Worm (Caenorhabditis elegans) whole organism, L3 larva: ENCODE data around the gene fbxb-88.

Source experiments
- R02D3.7 ChIP-seq: fragments of 150-350 bp; optimal IDR thresholded peaks from 2 replicates; lab custom pipeline; 2014; ENCODE audit warnings: missing biosample characterization, missing genetic modification characterization
- ZK546.5 ChIP-seq: sonication (generic microtip); optimal IDR thresholded peaks from 2 replicates; lab custom pipeline; 2017; ENCODE audit warnings: missing biosample characterization, missing genetic modification characterization
- aly-2 ChIP-seq: fragments of 150-350 bp; optimal IDR thresholded peaks from 2 replicates; lab custom pipeline; 2014; ENCODE audit warnings: missing biosample characterization, missing genetic modification characterization
- ceh-16 ChIP-seq: sonication (generic microtip); optimal IDR thresholded peaks from 2 replicates; lab custom pipeline; 2017; ENCODE audit warnings: missing biosample characterization, missing genetic modification characterization
- ceh-28 ChIP-seq: fragments of 150-350 bp; optimal IDR thresholded peaks from 2 replicates; lab custom pipeline; 2014; ENCODE audit warnings: missing biosample characterization, missing genetic modification reagents, missing genetic modification characterization
- ceh-82 ChIP-seq: fragments of 150-350 bp; optimal IDR thresholded peaks from 2 replicates; lab custom pipeline; 2014; ENCODE audit warnings: missing biosample characterization, missing genetic modification characterization
- ceh-9 ChIP-seq: sonication (generic microtip); optimal IDR thresholded peaks from 2 replicates; lab custom pipeline; 2018; ENCODE audit warnings: missing biosample characterization, missing genetic modification characterization
- daf-12 ChIP-seq: fragments of 150-350 bp; optimal IDR thresholded peaks from 2 replicates; lab custom pipeline; 2014; ENCODE audit warnings: missing biosample characterization, missing genetic modification reagents, missing genetic modification characterization
- egl-5 ChIP-seq: fragments of 150-350 bp; optimal IDR thresholded peaks from 2 replicates; lab custom pipeline; 2017; ENCODE audit warnings: missing biosample characterization, missing genetic modification reagents, missing genetic modification characterization, inconsistent platforms
- elt-2 ChIP-seq: sonication (generic microtip); optimal IDR thresholded peaks from 2 replicates; lab custom pipeline; 2016; ENCODE audit warnings: missing genetic modification reagents, mild to moderate bottlenecking, missing genetic modification characterization, missing compliant biosample characterization
- elt-3 ChIP-seq, 3 experiments: fragments of 150-350 bp in 1 of 3; sonication (generic microtip) in 2 of 3; optimal IDR thresholded peaks; 2 replicates in 2 of 3; 4 replicates in 1 of 3; lab custom pipeline; 2014 to 2017; ENCODE audit warnings: missing biosample characterization in 3 of 3, missing genetic modification characterization in 3 of 3
- eor-1 ChIP-seq, 2 experiments: fragments of 150-350 bp; optimal IDR thresholded peaks; 2 replicates each; lab custom pipeline; 2014 to 2018; ENCODE audit warnings: missing biosample characterization in 2 of 2, missing genetic modification characterization in 2 of 2
- fkh-10 ChIP-seq: sonication (generic microtip); optimal IDR thresholded peaks from 2 replicates; lab custom pipeline; 2017; ENCODE audit warnings: missing biosample characterization, missing genetic modification reagents, missing genetic modification characterization
- fkh-2 ChIP-seq: fragments of 150-350 bp; optimal IDR thresholded peaks from 2 replicates; lab custom pipeline; 2014; ENCODE audit warnings: missing biosample characterization, missing genetic modification reagents, missing genetic modification characterization
- hmg-11 ChIP-seq: sonication (generic microtip); optimal IDR thresholded peaks from 2 replicates; lab custom pipeline; 2016; ENCODE audit warnings: missing genetic modification characterization, missing compliant biosample characterization
- jun-1 ChIP-seq: fragments of 150-350 bp; optimal IDR thresholded peaks from 2 replicates; lab custom pipeline; 2014; ENCODE audit warnings: missing biosample characterization, missing genetic modification reagents, missing genetic modification characterization
- lin-39 ChIP-seq: fragments of 150-350 bp; optimal IDR thresholded peaks from 2 replicates; lab custom pipeline; 2018; ENCODE audit warnings: missing biosample characterization, missing genetic modification reagents, missing genetic modification characterization
- lsy-12 ChIP-seq: sonication (generic microtip); optimal IDR thresholded peaks from 2 replicates; lab custom pipeline; 2016; ENCODE audit warnings: mild to moderate bottlenecking, missing genetic modification characterization, missing compliant biosample characterization
- mml-1 ChIP-seq: fragments of 150-350 bp; sonication (generic microtip); optimal IDR thresholded peaks from 3 replicates; lab custom pipeline; 2014; ENCODE audit warnings: missing biosample characterization, missing genetic modification characterization
- nhr-11 ChIP-seq: fragments of 150-350 bp; optimal IDR thresholded peaks from 2 replicates; lab custom pipeline; 2014; ENCODE audit warnings: missing biosample characterization, missing genetic modification characterization
- nhr-12 ChIP-seq: fragments of 150-350 bp; optimal IDR thresholded peaks from 2 replicates; lab custom pipeline; 2014; ENCODE audit warnings: missing biosample characterization, missing genetic modification characterization
- nhr-23 ChIP-seq: fragments of 150-350 bp; optimal IDR thresholded peaks from 2 replicates; lab custom pipeline; 2014; ENCODE audit warnings: missing biosample characterization, missing genetic modification reagents, missing genetic modification characterization
- nhr-237 ChIP-seq: fragments of 150-350 bp; optimal IDR thresholded peaks from 2 replicates; lab custom pipeline; 2014; ENCODE audit warnings: missing biosample characterization, missing genetic modification characterization
- nhr-25 ChIP-seq: sonication (generic microtip); optimal IDR thresholded peaks from 2 replicates; lab custom pipeline; 2017; ENCODE audit warnings: missing biosample characterization, missing genetic modification characterization
- nhr-28 ChIP-seq: fragments of 150-350 bp; optimal IDR thresholded peaks from 2 replicates; lab custom pipeline; 2014; ENCODE audit warnings: missing biosample characterization, missing genetic modification characterization
- nhr-43 ChIP-seq: sonication (generic microtip); optimal IDR thresholded peaks from 2 replicates; lab custom pipeline; 2016; ENCODE audit warnings: mild to moderate bottlenecking, missing genetic modification characterization, missing compliant biosample characterization; ENCODE audit not compliant: poor library complexity, severe bottlenecking
- nhr-67 ChIP-seq: fragments of 150-350 bp; optimal IDR thresholded peaks from 2 replicates; lab custom pipeline; 2014; ENCODE audit warnings: missing biosample characterization, missing genetic modification characterization
- nhr-76 ChIP-seq: fragments of 150-350 bp; sonication (generic microtip); optimal IDR thresholded peaks from 5 replicates; lab custom pipeline; 2014; ENCODE audit warnings: missing biosample characterization, missing genetic modification characterization
- nhr-77 ChIP-seq: fragments of 150-350 bp; optimal IDR thresholded peaks from 2 replicates; lab custom pipeline; 2014; ENCODE audit warnings: missing biosample characterization, missing genetic modification characterization
- pha-4 ChIP-seq: fragments of 150-350 bp; optimal IDR thresholded peaks from 2 replicates; lab custom pipeline; 2014; ENCODE audit warnings: missing biosample characterization, missing genetic modification reagents, missing genetic modification characterization
- sea-2 ChIP-seq: fragments of 150-350 bp; sonication (generic microtip); optimal IDR thresholded peaks from 4 replicates; lab custom pipeline; 2014; ENCODE audit warnings: missing biosample characterization, missing genetic modification reagents, missing genetic modification characterization
- snpc-4 ChIP-seq: fragments of 150-350 bp; optimal IDR thresholded peaks from 2 replicates; lab custom pipeline; 2014; ENCODE audit warnings: missing biosample characterization, missing genetic modification characterization
- tbx-2 ChIP-seq: sonication (generic microtip); optimal IDR thresholded peaks from 2 replicates; lab custom pipeline; 2016; ENCODE audit warnings: mild to moderate bottlenecking, missing genetic modification characterization, missing compliant biosample characterization
- unc-39 ChIP-seq: sonication (generic microtip); optimal IDR thresholded peaks from 4 replicates; lab custom pipeline; 2017; ENCODE audit warnings: missing biosample characterization, missing genetic modification characterization
- zag-1 ChIP-seq: fragments of 150-350 bp; optimal IDR thresholded peaks from 2 replicates; lab custom pipeline; 2014; ENCODE audit warnings: missing biosample characterization, missing genetic modification characterization
- ztf-11 ChIP-seq: fragments of 150-350 bp; optimal IDR thresholded peaks from 2 replicates; lab custom pipeline; 2014; ENCODE audit warnings: missing biosample characterization, missing genetic modification characterization
- ztf-4 ChIP-seq: fragments of 150-350 bp; optimal IDR thresholded peaks from 2 replicates; lab custom pipeline; 2014; ENCODE audit warnings: missing biosample characterization, missing genetic modification characterization

fbxb-88 gene

ce11 chrII:4822610-4823009 is 5.1 kb downstream of the fbxb-88 start:
- TF ChIP-seq ceh-28 (tag; lab: Kevin White, UChicago): no peak
- no peak for TF ChIP-seq ceh-82 (tag; lab: Kevin White, UChicago)
- no peak for TF ChIP-seq nhr-11
- no peak for TF ChIP-seq pha-4 (tag; lab: Kevin White, UChicago)
- no peak for TF ChIP-seq nhr-237 (tag; lab: Kevin White, UChicago)
- no peak for TF ChIP-seq zag-1 (tag; lab: Kevin White, UChicago)
- no peak for TF ChIP-seq jun-1
- TF ChIP-seq egl-5: no peak
- TF ChIP-seq mml-1 (tag; lab: Kevin White, UChicago): no peak
- TF ChIP-seq nhr-23 (tag; lab: Kevin White, UChicago): no peak
- no peak for TF ChIP-seq snpc-4 (tag; lab: Kevin White, UChicago)
- no peak for TF ChIP-seq nhr-28
- TF ChIP-seq elt-2 (tag; lab: Kevin White, UChicago): no peak
- no peak for TF ChIP-seq R02D3.7
- TF ChIP-seq lsy-12 (tag; lab: Kevin White, UChicago): no peak
- no peak for TF ChIP-seq eor-1 (tag; optimal IDR thresholded peaks at IDR 0.05; lab: Kevin White, UChicago)

- TF ChIP-seq nhr-43 (tag; lab: Kevin White, UChicago) (peak; percentile 16), pha-4 (tag; lab: Kevin White, UChicago) (no peak), snpc-4 (tag; lab: Kevin White, UChicago) (no peak), nhr-23 (tag; lab: Kevin White, UChicago) (peak; percentile 66), ceh-82 (tag; lab: Kevin White, UChicago) (no peak), ceh-28 (tag; lab: Kevin White, UChicago) (no peak), unc-39 (no peak), nhr-25 (peak; percentile 43), elt-3 (tag; optimal IDR thresholded peaks at IDR 0.05; lab: Kevin White, UChicago) (peak in 1 of 3 experiments; percentile 10)
- TF ChIP-seq, all 47 proteins: peak for 4
These were observed 5.9 kb downstream of the fbxb-88 start, which contains the start of gene lact-5 for ce11 chrII:4821739-4822138. Gene lact-5, minus strand, starts transcription at chrII:4821739.

- TF ChIP-seq tbx-2 (tag; lab: Kevin White, UChicago) (no peak), nhr-67 (tag; lab: Kevin White, UChicago) (no peak), ztf-4 (tag; lab: Kevin White, UChicago) (no peak), zag-1 (tag; lab: Kevin White, UChicago) (no peak), daf-12 (tag; lab: Kevin White, UChicago) (no peak), elt-2 (tag; lab: Kevin White, UChicago) (no peak), R02D3.7 (no peak), ZK546.5 (tag; lab: Kevin White, UChicago) (no peak), nhr-12 (tag; lab: Kevin White, UChicago) (no peak), ceh-16 (tag; lab: Kevin White, UChicago) (no peak), hmg-11 (no peak), ceh-9 (no peak), nhr-76 (tag; lab: Kevin White, UChicago) (no peak), jun-1 (no peak), egl-5 (no peak), aly-2 (tag; lab: Kevin White, UChicago) (no peak)
- TF ChIP-seq, all 47 proteins: peak for 0
These were observed 8.9 kb downstream of the fbxb-88 start for ce11 chrII:4818780-4819179.

DNA sequence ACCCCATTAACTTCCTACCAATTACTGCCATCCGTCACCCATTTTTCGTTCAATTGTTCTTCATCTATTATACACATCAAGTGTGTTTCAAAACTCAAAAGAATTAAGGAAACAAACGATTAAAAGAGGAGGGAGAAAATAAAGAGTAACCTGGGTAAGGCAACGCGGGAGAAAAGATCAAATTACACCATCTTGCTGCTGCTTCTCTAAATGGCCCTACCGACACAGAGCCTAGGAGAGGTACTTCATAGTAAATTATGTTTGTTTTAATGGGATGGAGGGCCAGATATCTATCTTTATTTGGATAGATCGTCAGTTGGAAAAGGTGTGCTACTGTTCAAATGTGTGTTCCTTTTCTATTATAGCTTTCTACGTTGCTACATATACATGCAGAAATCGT is 12.3 kb downstream of the fbxb-88 start:
- TF ChIP-seq zag-1 (tag; lab: Kevin White, UChicago) (no peak), fkh-2 (tag; lab: Kevin White, UChicago) (no peak)

ce11 chrII:4811986-4812385 is 15.7 kb downstream of the fbxb-88 start, which contains the start of gene rig-6:
Gene rig-6, minus strand, starts transcription at chrII:4812086.
- TF ChIP-seq nhr-23 (tag; lab: Kevin White, UChicago) (no peak), elt-3 (tag; optimal IDR thresholded peaks at IDR 0.05; lab: Kevin White, UChicago) (no peak), pha-4 (tag; lab: Kevin White, UChicago) (no peak), R02D3.7 (no peak), sea-2 (GFP tag; lab: Kevin White, UChicago) (no peak), zag-1 (tag; lab: Kevin White, UChicago) (no peak), snpc-4 (tag; lab: Kevin White, UChicago) (no peak), ztf-11 (tag; lab: Kevin White, UChicago) (no peak), eor-1 (tag; optimal IDR thresholded peaks at IDR 0.05; lab: Kevin White, UChicago) (no peak), nhr-11 (no peak), fkh-10 (GFP tag; lab: Kevin White, UChicago) (no peak), lin-39 (tag; lab: Kevin White, UChicago) (no peak), ceh-82 (tag; lab: Kevin White, UChicago) (no peak), nhr-25 (no peak), lsy-12 (tag; lab: Kevin White, UChicago) (no peak), nhr-77 (tag; lab: Kevin White, UChicago) (no peak), aly-2 (tag; lab: Kevin White, UChicago) (no peak)
